Worm (Caenorhabditis elegans) whole organism, L1 larva: ENCODE measurements around the gene pqn-22.

Experiments used
- ces-1 ChIP-seq: fragments of 150-350 bp; optimal IDR thresholded peaks from 2 replicates; lab custom pipeline; 2014; ENCODE audit warnings: missing biosample characterization, missing genetic modification reagents, missing genetic modification characterization
- jun-1 ChIP-seq: fragments of 150-350 bp; optimal IDR thresholded peaks from 2 replicates; lab custom pipeline; 2014; ENCODE audit warnings: missing biosample characterization, missing genetic modification reagents, missing genetic modification characterization
- lin-13 ChIP-seq: fragments of 150-350 bp; optimal IDR thresholded peaks from 2 replicates; lab custom pipeline; 2014; ENCODE audit warnings: missing biosample characterization, missing genetic modification reagents, missing genetic modification characterization
- lin-15B ChIP-seq: fragments of 150-350 bp; sonication (generic microtip); optimal IDR thresholded peaks from 3 replicates; lab custom pipeline; 2014; ENCODE audit warnings: missing biosample characterization, missing genetic modification characterization
- lsy-2 ChIP-seq, 2 experiments: fragments of 150-350 bp; optimal IDR thresholded peaks; 2 replicates each; lab custom pipeline; 2014; ENCODE audit warnings: missing biosample characterization in 2 of 2, missing genetic modification characterization in 2 of 2
- nhr-237 ChIP-seq: fragments of 150-350 bp; optimal IDR thresholded peaks from 2 replicates; lab custom pipeline; 2014; ENCODE audit warnings: missing biosample characterization, missing genetic modification characterization
- nhr-28 ChIP-seq: fragments of 150-350 bp; optimal IDR thresholded peaks from 2 replicates; lab custom pipeline; 2014; ENCODE audit warnings: missing biosample characterization, missing genetic modification characterization
- nhr-76 ChIP-seq: sonication (generic microtip); optimal IDR thresholded peaks from 2 replicates; lab custom pipeline; 2017; ENCODE audit warnings: missing biosample characterization, missing genetic modification characterization
- rnt-1 ChIP-seq: sonication (generic microtip); optimal IDR thresholded peaks from 2 replicates; lab custom pipeline; 2016; ENCODE audit warnings: mild to moderate bottlenecking, missing genetic modification characterization, moderate library complexity, missing compliant biosample characterization
- sptf-1 ChIP-seq: fragments of 150-350 bp; optimal IDR thresholded peaks from 2 replicates; lab custom pipeline; 2014; ENCODE audit warnings: missing biosample characterization, missing genetic modification characterization
- unc-86 ChIP-seq: sonication (generic microtip); optimal IDR thresholded peaks from 2 replicates; lab custom pipeline; 2016; ENCODE audit warnings: missing genetic modification characterization, missing compliant biosample characterization
- zag-1 ChIP-seq: fragments of 150-350 bp; optimal IDR thresholded peaks from 2 replicates; lab custom pipeline; 2014; ENCODE audit warnings: missing biosample characterization, missing genetic modification characterization

- no peak for TF ChIP-seq rnt-1 (tag; lab: Kevin White, UChicago)
- TF ChIP-seq jun-1 = no peak
- no peak for TF ChIP-seq zag-1
- TF ChIP-seq unc-86 = no peak
- TF ChIP-seq nhr-76 (tag; lab: Kevin White, UChicago) = no peak
- no peak for TF ChIP-seq lin-15B (tag; lab: Kevin White, UChicago)
- no peak for TF ChIP-seq lsy-2 (tag; optimal IDR thresholded peaks at IDR 0.05; lab: Kevin White, UChicago)
- no peak for TF ChIP-seq sptf-1
- TF ChIP-seq nhr-28 (tag; lab: Kevin White, UChicago) = no peak
- TF ChIP-seq nhr-237 (tag; lab: Kevin White, UChicago) = no peak
- TF ChIP-seq ces-1 (GFP tag; lab: Kevin White, UChicago) = no peak
- no peak for TF ChIP-seq lin-13 (GFP tag; lab: Kevin White, UChicago)
These were observed 15.8 kb downstream of the pqn-22 start, which contains the start of gene C46G7.1 for ce11 chrIV:6017664-6018063.
